Worm (Caenorhabditis elegans) whole organism, young adult: ENCODE measurements around the gene H03G16.5.

ENCODE experiments used
- B0336.3 ChIP-seq: fragments of 200-800 bp; sonication (Bioruptor generic); IDR thresholded peaks from 2 replicates; pipeline ENCODE4 v1.3.6; 2022; ENCODE audit warnings: missing genetic modification characterization, missing compliant biosample characterization
- C06A6.2 ChIP-seq: fragments of 200-800 bp; sonication (Bioruptor generic); conservative IDR thresholded peaks from 2 replicates; pipeline ENCODE4 v1.3.6; 2022; ENCODE audit warnings: missing genetic modification characterization, missing compliant biosample characterization
- F52B5.7 ChIP-seq: sonication (generic microtip); optimal IDR thresholded peaks from 2 replicates; lab custom pipeline; 2016; ENCODE audit warnings: mild to moderate bottlenecking, missing genetic modification characterization, missing compliant biosample characterization
- Y53F4B.3 ChIP-seq: fragments of 200-800 bp; sonication (Bioruptor generic); IDR thresholded peaks from 2 replicates; pipeline ENCODE4 v1.3.6; 2022; ENCODE audit warnings: missing genetic modification reagents, missing genetic modification characterization, missing compliant biosample characterization
- chd-7 ChIP-seq: sonication (generic microtip); optimal IDR thresholded peaks from 2 replicates; lab custom pipeline; 2016; ENCODE audit warnings: mild to moderate bottlenecking, missing genetic modification characterization, moderate library complexity, missing compliant biosample characterization
- dox-1 ChIP-seq: fragments of 200-800 bp; sonication (Bioruptor generic); IDR thresholded peaks from 2 replicates; pipeline ENCODE4 v1.3.6; 2022; ENCODE audit warnings: missing genetic modification reagents, missing genetic modification characterization, missing compliant biosample characterization
- lsl-1 ChIP-seq: fragments of 200-800 bp; sonication (Bioruptor generic); optimal IDR thresholded peaks from 2 replicates; lab custom pipeline; 2018; ENCODE audit warnings: mild to moderate bottlenecking, missing genetic modification characterization, moderate library complexity, missing compliant biosample characterization
- sea-2 ChIP-seq: fragments of 200-800 bp; sonication (Bioruptor generic); IDR thresholded peaks from 2 replicates; pipeline ENCODE4 v1.3.6; 2022; ENCODE audit warnings: missing genetic modification characterization, missing compliant biosample characterization

ce11 chrX:15089123-15089522 lies 32.5 kb upstream of the H03G16.5 start, which contains the start of gene flr-4:
- TF ChIP-seq sea-2 (GFP tag; lab: Robert Waterston, UW) (no peak), C06A6.2 (GFP tag; lab: Robert Waterston, UW) (no peak), lsl-1 (GFP tag; lab: Kevin White, UChicago) (no peak), chd-7 (no peak), dox-1 (no peak), B0336.3 (GFP tag; lab: Robert Waterston, UW) (no peak), F52B5.7 (tag; lab: Kevin White, UChicago) (no peak), Y53F4B.3 (GFP tag; lab: Robert Waterston, UW) (no peak)
